Worm (Caenorhabditis elegans): ENCODE results near the gene skr-5.

DNA sequence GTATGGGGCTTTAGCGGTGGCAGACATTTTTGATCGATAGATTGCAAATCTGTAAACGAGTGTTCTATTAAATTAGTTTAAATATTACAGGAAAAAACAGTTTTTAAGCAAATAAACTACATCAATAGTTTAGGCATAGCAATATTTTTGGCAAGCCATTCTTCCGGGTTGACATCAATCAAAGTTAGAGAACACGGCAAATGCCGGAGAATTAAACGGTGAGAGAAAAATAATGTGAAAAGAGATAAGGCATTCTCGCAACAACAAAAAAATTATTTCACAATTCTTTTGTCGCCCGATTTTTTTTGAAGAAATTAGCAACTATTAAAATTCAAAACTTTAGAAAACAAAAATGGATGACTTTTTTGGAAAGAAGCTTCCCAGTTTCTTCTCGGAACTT is 2.8 kb upstream of the skr-5 start, which contains the start of the genes fbxa-188 and fbxa-189:
- TF ChIP-seq tbx-37 (GFP tag; conservative IDR thresholded peaks at IDR 0.05): no peak
- no peak for TF ChIP-seq hmbx-1 (tag; optimal IDR thresholded peaks at IDR 0.05)
- TF ChIP-seq ama-1 (optimal IDR thresholded peaks at IDR 0.05): no peak
- no peak for TF ChIP-seq pes-1 (GFP tag; IDR thresholded peaks at IDR 0.05)
- no peak for TF ChIP-seq ets-7 (tag; optimal IDR thresholded peaks at IDR 0.05)
- TF ChIP-seq B0310.2 (tag; optimal IDR thresholded peaks at IDR 0.05): no peak
- no peak for TF ChIP-seq scrt-1 (GFP tag; IDR thresholded peaks at IDR 0.05)
- no peak for TF ChIP-seq F13C5.2 (tag; optimal IDR thresholded peaks at IDR 0.05)
- no peak for TF ChIP-seq aly-1 (tag; optimal IDR thresholded peaks at IDR 0.05)
- TF ChIP-seq flt-1 (GFP tag; IDR thresholded peaks at IDR 0.05): no peak
- TF ChIP-seq ceh-13 (GFP tag; optimal IDR thresholded peaks at IDR 0.05): no peak
- TF ChIP-seq tbx-11 (GFP tag; IDR thresholded peaks at IDR 0.05): no peak
- no peak for TF ChIP-seq sea-1 (GFP tag; conservative IDR thresholded peaks at IDR 0.05)
